Worm (Caenorhabditis elegans) whole organism, L1 larva: ENCODE data around the gene cya-1.

Experiments
- F16B12.6 ChIP-seq: fragments of 150-350 bp; optimal IDR thresholded peaks from 2 replicates; lab custom pipeline; 2014; ENCODE audit warnings: missing biosample characterization, missing genetic modification characterization
- alr-1 ChIP-seq: fragments of 200-800 bp; sonication (Bioruptor generic); optimal IDR thresholded peaks from 2 replicates; lab custom pipeline; 2018; ENCODE audit warnings: borderline replicate concordance, mild to moderate bottlenecking, missing genetic modification characterization, missing compliant biosample characterization
- blmp-1 ChIP-seq: fragments of 150-350 bp; optimal IDR thresholded peaks from 2 replicates; lab custom pipeline; 2014; ENCODE audit warnings: missing biosample characterization, missing genetic modification characterization
- ceh-63 ChIP-seq: fragments of 200-800 bp; sonication (Bioruptor generic); optimal IDR thresholded peaks from 2 replicates; lab custom pipeline; 2018; ENCODE audit warnings: mild to moderate bottlenecking, missing genetic modification characterization, missing compliant biosample characterization
- ceh-82 ChIP-seq, 3 experiments: fragments of 150-350 bp in 1 of 3; sonication (generic microtip) in 2 of 3; optimal IDR thresholded peaks; 2 replicates each; lab custom pipeline; 2014 to 2017; ENCODE audit warnings: missing biosample characterization in 3 of 3, missing genetic modification characterization in 3 of 3
- dpl-1 ChIP-seq, 3 experiments: fragments of 150-350 bp in 2 of 3; sonication (generic microtip) in 1 of 3; optimal IDR thresholded peaks; 2 replicates each; lab custom pipeline; 2014 to 2017; ENCODE audit warnings: missing biosample characterization in 3 of 3, missing genetic modification characterization in 3 of 3, missing genetic modification reagents in 3 of 3
- efl-1 ChIP-seq, 4 experiments: fragments of 150-350 bp; optimal IDR thresholded peaks in 3 of 4; peaks in 1 of 4; 1 replicate in 1 of 4; 2 replicates in 3 of 4; lab custom pipeline; 2014; ENCODE audit warnings: missing biosample characterization in 2 of 4, missing genetic modification characterization in 2 of 4, missing genetic modification reagents in 2 of 4
- egl-13 ChIP-seq: sonication (generic microtip); optimal IDR thresholded peaks from 2 replicates; lab custom pipeline; 2016; ENCODE audit warnings: missing genotype, missing genetic modification reagents, missing genetic modification characterization, missing compliant biosample characterization
- elt-2 ChIP-seq: sonication (generic microtip); optimal IDR thresholded peaks from 2 replicates; lab custom pipeline; 2016; ENCODE audit warnings: missing genetic modification characterization, mild to moderate bottlenecking, inconsistent platforms, missing compliant biosample characterization, missing genetic modification reagents
- fkh-8 ChIP-seq: sonication (generic microtip); optimal IDR thresholded peaks from 2 replicates; lab custom pipeline; 2016; ENCODE audit warnings: mild to moderate bottlenecking, missing genetic modification characterization, missing compliant biosample characterization
- fos-1 ChIP-seq: fragments of 150-350 bp; optimal IDR thresholded peaks from 2 replicates; lab custom pipeline; 2014; ENCODE audit warnings: missing biosample characterization, missing genetic modification characterization
- grh-1 ChIP-seq: fragments of 200-800 bp; sonication (Bioruptor generic); IDR thresholded peaks from 2 replicates; pipeline ENCODE4 v1.3.6; 2022; ENCODE audit warnings: missing genetic modification reagents, missing genetic modification characterization, missing compliant biosample characterization
- hlh-17 ChIP-seq: fragments of 200-800 bp; sonication (Bioruptor generic); optimal IDR thresholded peaks from 2 replicates; lab custom pipeline; 2018; ENCODE audit warnings: missing genetic modification characterization, mild to moderate bottlenecking, missing compliant biosample characterization, moderate library complexity, borderline replicate concordance
- hpl-2 ChIP-seq: fragments of 150-350 bp; optimal IDR thresholded peaks from 2 replicates; lab custom pipeline; 2014; ENCODE audit warnings: missing biosample characterization, missing genetic modification reagents, missing genetic modification characterization
- isw-1 ChIP-seq: fragments of 200-800 bp; sonication (Bioruptor generic); IDR thresholded peaks from 2 replicates; pipeline ENCODE4 v1.3.6; 2022; ENCODE audit warnings: missing genetic modification characterization, missing compliant biosample characterization
- lin-13 ChIP-seq: fragments of 150-350 bp; optimal IDR thresholded peaks from 2 replicates; lab custom pipeline; 2014; ENCODE audit warnings: missing biosample characterization, missing genetic modification reagents, missing genetic modification characterization
- lin-14 ChIP-seq: fragments of 200-800 bp; sonication (Bioruptor generic); optimal IDR thresholded peaks from 2 replicates; lab custom pipeline; 2018; ENCODE audit warnings: mild to moderate bottlenecking, missing genetic modification characterization, moderate library complexity, missing compliant biosample characterization
- lin-15B ChIP-seq: fragments of 150-350 bp; sonication (generic microtip); optimal IDR thresholded peaks from 3 replicates; lab custom pipeline; 2014; ENCODE audit warnings: missing biosample characterization, missing genetic modification characterization
- lin-35 ChIP-seq, 2 experiments: fragments of 150-350 bp; optimal IDR thresholded peaks; 2 replicates each; lab custom pipeline; 2014; ENCODE audit warnings: missing biosample characterization in 2 of 2, missing genetic modification characterization in 2 of 2, missing genetic modification reagents in 2 of 2
- lin-39 ChIP-seq: fragments of 150-350 bp; optimal IDR thresholded peaks from 2 replicates; lab custom pipeline; 2014; ENCODE audit warnings: missing biosample characterization, missing genetic modification reagents, missing genetic modification characterization
- lsy-2 ChIP-seq, 2 experiments: fragments of 150-350 bp; optimal IDR thresholded peaks; 2 replicates each; lab custom pipeline; 2014; ENCODE audit warnings: missing biosample characterization in 2 of 2, missing genetic modification characterization in 2 of 2
- mab-9 ChIP-seq: fragments of 200-800 bp; sonication (Bioruptor generic); IDR thresholded peaks from 2 replicates; pipeline ENCODE4 v1.3.6; 2022; ENCODE audit warnings: missing genetic modification reagents, missing genetic modification characterization, missing compliant biosample characterization
- mef-2 ChIP-seq: fragments of 150-350 bp; optimal IDR thresholded peaks from 2 replicates; lab custom pipeline; 2014; ENCODE audit warnings: missing biosample characterization, missing genetic modification characterization
- nhr-12 ChIP-seq: sonication (generic microtip); optimal IDR thresholded peaks from 2 replicates; lab custom pipeline; 2017; ENCODE audit warnings: missing biosample characterization, missing genetic modification characterization
- nhr-19 ChIP-seq: fragments of 200-800 bp; sonication (Bioruptor generic); conservative IDR thresholded peaks from 2 replicates; pipeline ENCODE4 v1.3.6; 2022; ENCODE audit warnings: missing genetic modification characterization, missing compliant biosample characterization
- nhr-20 ChIP-seq: sonication (generic microtip); optimal IDR thresholded peaks from 2 replicates; lab custom pipeline; 2016; ENCODE audit warnings: mild to moderate bottlenecking, missing genetic modification characterization, missing compliant biosample characterization
- nhr-71 ChIP-seq: sonication (generic microtip); optimal IDR thresholded peaks from 2 replicates; lab custom pipeline; 2016; ENCODE audit warnings: mild to moderate bottlenecking, missing genetic modification characterization, moderate library complexity, missing compliant biosample characterization
- nhr-85 ChIP-seq: sonication (generic microtip); peaks from one replicate; lab custom pipeline; 2016; ENCODE audit warnings: missing genetic modification characterization, inconsistent platforms, missing compliant biosample characterization
- rnt-1 ChIP-seq: sonication (generic microtip); optimal IDR thresholded peaks from 2 replicates; lab custom pipeline; 2016; ENCODE audit warnings: mild to moderate bottlenecking, missing genetic modification characterization, moderate library complexity, missing compliant biosample characterization
- skn-1 ChIP-seq: fragments of 150-350 bp; optimal IDR thresholded peaks from 2 replicates; lab custom pipeline; 2014; ENCODE audit warnings: missing biosample characterization, missing genetic modification characterization
- snu-23 ChIP-seq: sonication (generic microtip); optimal IDR thresholded peaks from 2 replicates; lab custom pipeline; 2016; ENCODE audit warnings: missing genetic modification characterization, missing compliant biosample characterization
- sox-4 ChIP-seq: sonication (generic microtip); optimal IDR thresholded peaks from 2 replicates; lab custom pipeline; 2016; ENCODE audit warnings: missing genetic modification characterization, missing compliant biosample characterization
- swsn-7 ChIP-seq: sonication (generic microtip); optimal IDR thresholded peaks from 2 replicates; lab custom pipeline; 2016; ENCODE audit warnings: missing genetic modification characterization, missing compliant biosample characterization
- unc-30 ChIP-seq: sonication (generic microtip); optimal IDR thresholded peaks from 2 replicates; lab custom pipeline; 2017; ENCODE audit warnings: missing biosample characterization, missing genetic modification characterization
- xbp-1 ChIP-seq: sonication (generic microtip); optimal IDR thresholded peaks from 2 replicates; lab custom pipeline; 2016; ENCODE audit warnings: missing genetic modification characterization, missing compliant biosample characterization

cya-1 gene

ce11 chrIII:9101212-9101611 lies 7.9 kb downstream of the cya-1 start, which contains the start of gene ZK507.1:
Gene ZK507.1 (minus strand): TSS chrIII:9101312.
- TF ChIP-seq lin-13 = no peak
- no peak for TF ChIP-seq alr-1
- TF ChIP-seq fkh-8 (tag; lab: Kevin White, UChicago) = no peak
- TF ChIP-seq nhr-12 (tag; lab: Kevin White, UChicago) = no peak
- no peak for TF ChIP-seq dpl-1 (GFP tag; optimal IDR thresholded peaks at IDR 0.05; lab: Kevin White, UChicago)
- TF ChIP-seq snu-23 (GFP tag; lab: Kevin White, UChicago) = no peak
- no peak for TF ChIP-seq egl-13 (tag; lab: Kevin White, UChicago)

ce11 chrIII:9091392-9092291 lies 17.4 kb downstream of the cya-1 start, which contains the start of gene glp-1:
Gene glp-1 (plus strand): TSS chrIII:9092241.
- TF ChIP-seq blmp-1 (tag; lab: Kevin White, UChicago) = peak; percentile 68
- TF ChIP-seq sox-4 (tag; lab: Kevin White, UChicago) = no peak

ce11 chrIII:9089325-9089823 lies 19.7 kb downstream of the cya-1 start, which contains the start of the genes mccc-2 and mrpl-44:
Gene mccc-2 (minus strand): TSS chrIII:9089375.
Gene mrpl-44 (minus strand): TSS chrIII:9089375.
- TF ChIP-seq skn-1 (tag; lab: Kevin White, UChicago) (no peak), nhr-85 (peak; percentile 46), mab-9 (GFP tag; lab: Robert Waterston, UW) (no peak), hpl-2 (no peak), lin-15B (tag; lab: Kevin White, UChicago) (peak; percentile 33), lin-35 (GFP tag; optimal IDR thresholded peaks at IDR 0.05; lab: Kevin White, UChicago) (peak; percentile 90 to 95), xbp-1 (peak; percentile 33), fos-1 (no peak), ceh-82 (tag; optimal IDR thresholded peaks at IDR 0.05; lab: Kevin White, UChicago) (peak in 2 of 3 experiments; percentile 14 to 25), nhr-19 (0 out of 2 replicates have a peak, but pooled peaks have one; percentile 7), elt-2 (tag; lab: Kevin White, UChicago) (no peak), rnt-1 (tag; lab: Kevin White, UChicago) (peak; percentile 55), nhr-20 (tag; lab: Kevin White, UChicago) (peak; percentile 23), isw-1 (GFP tag; lab: Robert Waterston, UW) (peak; percentile 39), dpl-1 (GFP tag; optimal IDR thresholded peaks at IDR 0.05; lab: Kevin White, UChicago) (peak; percentile 83 to 92 (median 92)), efl-1 (optimal IDR thresholded peaks at IDR 0.05; lab: Kevin White, UChicago) (peak; percentile 35 to 92), efl-1 (GFP tag; optimal IDR thresholded peaks at IDR 0.05 in 1 of 2; lab: Kevin White, UChicago) (peak; percentile 92 to 99), ceh-63 (GFP tag; lab: Kevin White, UChicago) (no peak), mef-2 (tag; lab: Kevin White, UChicago) (no peak), swsn-7 (tag; lab: Kevin White, UChicago) (peak; percentile 30), F16B12.6 (peak; percentile 23)

DNA sequence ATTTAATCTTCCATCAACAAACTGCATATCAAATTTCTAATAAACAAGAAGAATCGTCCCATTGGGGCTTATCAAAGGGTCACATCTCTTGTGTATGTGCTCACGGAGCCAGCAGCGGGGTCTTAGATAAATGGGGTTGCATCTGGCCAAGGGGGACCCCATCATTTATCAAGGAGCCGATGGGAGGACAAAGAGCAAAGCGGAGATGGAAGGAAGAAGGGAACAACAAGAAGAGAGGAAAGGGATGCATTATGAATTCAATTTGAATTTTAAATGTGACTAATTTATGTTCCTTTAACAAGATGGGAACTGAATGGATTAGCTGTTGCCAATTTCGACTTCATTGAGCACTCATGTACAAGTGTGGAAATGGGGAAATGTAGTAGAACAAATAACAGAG lies 24.7 kb downstream of the cya-1 start:
- TF ChIP-seq lin-14 (GFP tag; lab: Kevin White, UChicago) = peak; percentile 50
- peak; percentile 23 for TF ChIP-seq rnt-1 (tag; lab: Kevin White, UChicago)
- TF ChIP-seq grh-1 (GFP tag; lab: Robert Waterston, UW) = no peak
- TF ChIP-seq snu-23 (GFP tag; lab: Kevin White, UChicago) = peak; percentile 3
- peak in 1 of 2 experiments; percentile 16 for TF ChIP-seq lsy-2 (tag; optimal IDR thresholded peaks at IDR 0.05; lab: Kevin White, UChicago)
- peak; percentile 21 for TF ChIP-seq lin-39 (tag; lab: Kevin White, UChicago)
- TF ChIP-seq hlh-17 = no peak
- no peak for TF ChIP-seq efl-1 (optimal IDR thresholded peaks at IDR 0.05; lab: Kevin White, UChicago)
- TF ChIP-seq efl-1 (GFP tag; optimal IDR thresholded peaks at IDR 0.05 in 1 of 2; lab: Kevin White, UChicago) = peak in 1 of 2 experiments; percentile 74
- TF ChIP-seq nhr-71 (tag; lab: Kevin White, UChicago) = peak; percentile 27
- no peak for TF ChIP-seq unc-30
- TF ChIP-seq, all 84 proteins: peak for 7
